Fruit fly (Drosophila melanogaster) whole organism, prepupa: Measurements from ENCODE around the gene CCHa2.

ENCODE experiments used
- CG10669 ChIP-seq: fragments of 200-800 bp; sonication (Bioruptor generic); optimal IDR thresholded peaks from 3 replicates; lab custom pipeline; 2018; ENCODE audit warnings: missing biosample characterization, mild to moderate bottlenecking, missing genetic modification characterization, moderate library complexity
- CG11294 ChIP-seq: fragments of 200-800 bp; sonication (Bioruptor generic); IDR thresholded peaks from 2 replicates; pipeline ENCODE4 v1.3.6; 2022; ENCODE audit warnings: missing biosample characterization, missing genetic modification characterization
- CG15336 ChIP-seq: fragments of 200-800 bp; sonication (Bioruptor generic); IDR thresholded peaks from 2 replicates; pipeline ENCODE4 v1.3.6; 2022; ENCODE audit warnings: missing biosample characterization, missing genetic modification characterization
- CG16779 ChIP-seq: fragments of 200-800 bp; sonication (Bioruptor generic); optimal IDR thresholded peaks from 3 replicates; lab custom pipeline; 2017; ENCODE audit warnings: missing biosample characterization, mild to moderate bottlenecking, missing genetic modification characterization
- CG3032 ChIP-seq: fragments of 200-800 bp; optimal IDR thresholded peaks from 2 replicates; lab custom pipeline; 2019; ENCODE audit warnings: missing biosample characterization, mild to moderate bottlenecking, missing genetic modification characterization, moderate library complexity
- CG31627 ChIP-seq: fragments of 200-800 bp; sonication (Bioruptor generic); optimal IDR thresholded peaks from 3 replicates; lab custom pipeline; 2016; ENCODE audit warnings: missing biosample characterization, missing genetic modification characterization
- CG32006 ChIP-seq: fragments of 200-800 bp; sonication (Bioruptor generic); optimal IDR thresholded peaks from 3 replicates; lab custom pipeline; 2017; ENCODE audit warnings: missing biosample characterization, mild to moderate bottlenecking, missing genetic modification characterization
- CG34406 ChIP-seq: fragments of 200-800 bp; sonication (Bioruptor generic); optimal IDR thresholded peaks from 3 replicates; lab custom pipeline; 2016; ENCODE audit warnings: missing biosample characterization, missing genetic modification characterization
- CG3919 ChIP-seq: fragments of 200-800 bp; sonication (Bioruptor generic); optimal IDR thresholded peaks from 3 replicates; lab custom pipeline; 2016; ENCODE audit warnings: missing biosample characterization, missing genetic modification characterization
- CG4318 ChIP-seq: fragments of 200-800 bp; sonication (Bioruptor generic); optimal IDR thresholded peaks from 3 replicates; lab custom pipeline; 2017; ENCODE audit warnings: missing biosample characterization, mild to moderate bottlenecking, missing genetic modification characterization
- CG6163 ChIP-seq: fragments of 200-800 bp; sonication (Bioruptor generic); IDR thresholded peaks from 3 replicates; pipeline ENCODE4 v1.3.6; 2022; ENCODE audit warnings: missing biosample characterization, missing genetic modification characterization
- CG6276 ChIP-seq: fragments of 200-800 bp; sonication (Bioruptor generic); optimal IDR thresholded peaks from 2 replicates; lab custom pipeline; 2017; ENCODE audit warnings: missing biosample characterization, mild to moderate bottlenecking, missing genetic modification characterization
- CG6808 ChIP-seq: fragments of 200-800 bp; sonication (Bioruptor generic); optimal IDR thresholded peaks from 3 replicates; lab custom pipeline; 2017; ENCODE audit warnings: missing biosample characterization, missing genetic modification characterization, mild to moderate bottlenecking, moderate library complexity, missing genetic modification reagents
- CG6854 ChIP-seq: fragments of 200-800 bp; sonication (Bioruptor generic); optimal IDR thresholded peaks from 2 replicates; lab custom pipeline; 2017; ENCODE audit warnings: missing biosample characterization, mild to moderate bottlenecking, missing genetic modification characterization
- CG7368 ChIP-seq: fragments of 200-800 bp; sonication (Bioruptor generic); optimal IDR thresholded peaks from 3 replicates; lab custom pipeline; 2016; ENCODE audit warnings: missing biosample characterization, missing genetic modification characterization
- CG8119 ChIP-seq: fragments of 200-800 bp; sonication (Bioruptor generic); IDR thresholded peaks from 3 replicates; pipeline ENCODE4 v1.3.6; 2022; ENCODE audit warnings: missing biosample characterization, missing genetic modification characterization
- CG8319 ChIP-seq: fragments of 200-800 bp; sonication (Bioruptor generic); optimal IDR thresholded peaks from 3 replicates; lab custom pipeline; 2016; ENCODE audit warnings: missing biosample characterization, missing genetic modification characterization
- CG8632 ChIP-seq: fragments of 200-800 bp; sonication (Bioruptor generic); optimal IDR thresholded peaks from 3 replicates; lab custom pipeline; 2016; ENCODE audit warnings: missing biosample characterization, missing genetic modification characterization
- CG9139 ChIP-seq: fragments of 200-800 bp; sonication (Bioruptor generic); optimal IDR thresholded peaks from 3 replicates; lab custom pipeline; 2017; ENCODE audit warnings: missing biosample characterization, mild to moderate bottlenecking, missing genetic modification characterization
- Eip78C ChIP-seq: fragments of 200-800 bp; sonication (Bioruptor generic); peaks from one replicate; lab custom pipeline; 2016; ENCODE audit warnings: missing biosample characterization, missing genetic modification characterization
- Eip93F ChIP-seq: fragments of 200-800 bp; sonication (Bioruptor generic); optimal IDR thresholded peaks from 2 replicates; lab custom pipeline; 2016; ENCODE audit warnings: missing biosample characterization, mild to moderate bottlenecking, missing genetic modification characterization
- Ets21C ChIP-seq: fragments of 200-800 bp; sonication (Bioruptor generic); optimal IDR thresholded peaks from 3 replicates; lab custom pipeline; 2016; ENCODE audit warnings: missing biosample characterization, missing genetic modification characterization
- Hr38 ChIP-seq: sonication (Bioruptor generic); optimal IDR thresholded peaks from 2 replicates; lab custom pipeline; 2016; ENCODE audit warnings: missing biosample characterization, missing genetic modification characterization
- Hr39 ChIP-seq: fragments of 200-800 bp; sonication (Bioruptor generic); optimal IDR thresholded peaks from 2 replicates; lab custom pipeline; 2016; ENCODE audit warnings: missing biosample characterization, missing genetic modification characterization
- Smox ChIP-seq: fragments of 200-800 bp; sonication (Bioruptor generic); optimal IDR thresholded peaks from 3 replicates; lab custom pipeline; 2016; ENCODE audit warnings: missing biosample characterization, missing genetic modification characterization
- Sox14 ChIP-seq: fragments of 200-800 bp; sonication (Bioruptor generic); optimal IDR thresholded peaks from 3 replicates; lab custom pipeline; 2016; ENCODE audit warnings: missing biosample characterization, missing genetic modification characterization
- Sox15 ChIP-seq: fragments of 200-800 bp; sonication (Bioruptor generic); optimal IDR thresholded peaks from 3 replicates; lab custom pipeline; 2016; ENCODE audit warnings: missing biosample characterization, missing genetic modification characterization
- achi ChIP-seq: fragments of 200-800 bp; sonication (Bioruptor generic); optimal IDR thresholded peaks from 3 replicates; lab custom pipeline; 2016; ENCODE audit warnings: missing biosample characterization, missing genetic modification characterization
- acj6 ChIP-seq: fragments of 200-800 bp; sonication (Bioruptor generic); optimal IDR thresholded peaks from 3 replicates; lab custom pipeline; 2016; ENCODE audit warnings: missing biosample characterization, missing genetic modification characterization
- dac ChIP-seq: fragments of 200-800 bp; sonication (Bioruptor generic); optimal IDR thresholded peaks from 2 replicates; lab custom pipeline; 2017; ENCODE audit warnings: missing biosample characterization, mild to moderate bottlenecking, missing genetic modification characterization
- dsx ChIP-seq: fragments of 200-800 bp; optimal IDR thresholded peaks from 3 replicates; lab custom pipeline; 2019; ENCODE audit warnings: missing biosample characterization, mild to moderate bottlenecking, missing genetic modification characterization, moderate library complexity; ENCODE audit not compliant: poor library complexity, severe bottlenecking
- eg ChIP-seq: fragments of 200-800 bp; sonication (Bioruptor generic); IDR thresholded peaks from 3 replicates; pipeline ENCODE4 v1.3.6; 2022; ENCODE audit warnings: missing biosample characterization, missing genetic modification characterization
- esn ChIP-seq: fragments of 200-800 bp; sonication (Bioruptor generic); optimal IDR thresholded peaks from 2 replicates; lab custom pipeline; 2016; ENCODE audit warnings: missing biosample characterization, mild to moderate bottlenecking, missing genetic modification characterization, moderate library complexity
- fd85E ChIP-seq: fragments of 200-800 bp; sonication (Bioruptor generic); optimal IDR thresholded peaks from 3 replicates; lab custom pipeline; 2016; ENCODE audit warnings: missing biosample characterization, missing genetic modification characterization
- net ChIP-seq: fragments of 200-800 bp; sonication (Bioruptor generic); optimal IDR thresholded peaks from 3 replicates; lab custom pipeline; 2016; ENCODE audit warnings: missing biosample characterization, missing genetic modification characterization
- pdm3 ChIP-seq: fragments of 200-800 bp; sonication (Bioruptor generic); optimal IDR thresholded peaks from 3 replicates; lab custom pipeline; 2016; ENCODE audit warnings: missing biosample characterization, missing genetic modification characterization
- salr ChIP-seq, 2 experiments: fragments of 200-800 bp; sonication (Bioruptor generic); optimal IDR thresholded peaks; 3 replicates each; lab custom pipeline; 2016 to 2018; ENCODE audit warnings: missing biosample characterization in 2 of 2, missing genetic modification characterization in 2 of 2, mild to moderate bottlenecking in 1 of 2
- spab ChIP-seq: fragments of 200-800 bp; sonication (Bioruptor generic); optimal IDR thresholded peaks from 2 replicates; lab custom pipeline; 2017; ENCODE audit warnings: missing biosample characterization, mild to moderate bottlenecking, missing genetic modification characterization, missing genetic modification reagents
- ss ChIP-seq, 2 experiments: fragments of 200-800 bp; sonication (Bioruptor generic); optimal IDR thresholded peaks; 2 replicates in 1 of 2; 3 replicates in 1 of 2; lab custom pipeline; 2017 to 2018; ENCODE audit warnings: mild to moderate bottlenecking in 2 of 2, missing biosample characterization in 2 of 2, missing genetic modification characterization in 2 of 2, moderate library complexity in 1 of 2
- topi ChIP-seq: fragments of 200-800 bp; sonication (Bioruptor generic); optimal IDR thresholded peaks from 3 replicates; lab custom pipeline; 2016; ENCODE audit warnings: missing biosample characterization, missing genetic modification characterization

CCHa2 gene

DNA sequence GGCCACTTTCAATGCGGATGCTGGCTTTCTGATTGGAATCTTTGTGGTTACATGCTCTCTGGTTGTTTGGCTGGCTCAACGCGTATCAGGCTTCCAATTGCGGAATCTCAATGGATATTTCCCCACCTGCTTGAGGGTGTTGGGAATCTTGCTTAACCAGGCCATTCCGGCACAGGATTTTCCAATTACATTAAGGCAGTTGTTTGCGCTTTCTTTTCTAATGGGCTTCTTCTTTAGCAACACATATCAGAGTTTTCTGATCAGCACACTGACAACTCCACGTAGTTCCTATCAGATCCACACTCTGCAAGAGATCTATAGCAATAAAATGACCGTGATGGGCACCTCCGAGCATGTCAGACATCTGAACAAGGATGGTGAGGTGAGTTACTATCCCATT is 27.2 kb upstream of the CCHa2 start:
- TF ChIP-seq CG32006 (GFP tag; lab: Kevin White, UChicago) = no peak
- TF ChIP-seq CG3919 (GFP tag; lab: Kevin White, UChicago) = no peak
- no peak for TF ChIP-seq spab (GFP tag; lab: Kevin White, UChicago)
- no peak for TF ChIP-seq fd85E (GFP tag; lab: Kevin White, UChicago)
- TF ChIP-seq topi = no peak
- TF ChIP-seq CG31627 (GFP tag; lab: Kevin White, UChicago) = no peak
- TF ChIP-seq CG6854 = no peak
- TF ChIP-seq acj6 (GFP tag; lab: Kevin White, UChicago) = no peak
- TF ChIP-seq CG7368 (GFP tag; lab: Kevin White, UChicago) = no peak
- no peak for TF ChIP-seq Hr39 (GFP tag; lab: Kevin White, UChicago)
- TF ChIP-seq CG9139 (GFP tag; lab: Kevin White, UChicago) = no peak
- TF ChIP-seq CG34406 (GFP tag; lab: Kevin White, UChicago) = no peak
- no peak for TF ChIP-seq achi (GFP tag; lab: Kevin White, UChicago)

DNA sequence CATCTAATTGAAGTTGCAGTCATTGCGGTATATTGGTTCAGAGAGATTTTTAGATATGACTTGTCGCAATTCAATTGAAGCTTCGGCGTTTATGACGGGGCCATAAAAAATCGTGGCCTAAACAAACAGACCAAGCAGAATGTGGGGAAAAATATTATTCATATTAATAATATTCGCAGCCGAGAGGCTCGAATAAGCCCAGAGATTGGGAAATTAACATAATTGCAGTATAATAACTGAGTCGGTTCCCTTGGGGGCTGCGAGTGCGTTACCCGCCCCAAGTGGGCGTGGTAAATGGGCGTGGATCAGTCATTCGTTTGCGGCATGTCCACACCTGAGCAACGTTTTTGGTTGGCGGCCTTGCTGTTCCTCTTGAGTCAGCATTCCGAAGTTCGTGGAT is 25.0 kb upstream of the CCHa2 start, which contains the start of gene Ir87a:
Gene Ir87a, plus strand, starts transcription at position 301 of the 400 bp plus-strand sequence.
- TF ChIP-seq eg (no peak), Sox15 (GFP tag; lab: Kevin White, UChicago) (no peak), esn (GFP tag; lab: Kevin White, UChicago) (no peak), CG32006 (GFP tag; lab: Kevin White, UChicago) (no peak)

- TF ChIP-seq dac (GFP tag; lab: Kevin White, UChicago) (no peak), CG15336 (peak; percentile 57), topi (no peak), esn (GFP tag; lab: Kevin White, UChicago) (no peak), Ets21C (GFP tag; lab: Kevin White, UChicago) (no peak), acj6 (GFP tag; lab: Kevin White, UChicago) (no peak), CG6276 (peak; percentile 10), Eip93F (GFP tag; lab: Kevin White, UChicago) (no peak), CG6854 (no peak), CG31627 (GFP tag; lab: Kevin White, UChicago) (no peak), CG11294 (GFP tag; lab: Robert Waterston, UW) (no peak), CG32006 (GFP tag; lab: Kevin White, UChicago) (peak; percentile 59), CG16779 (no peak), salr (GFP tag; optimal IDR thresholded peaks at IDR 0.05; lab: Kevin White, UChicago) (no peak), Eip78C (GFP tag; lab: Kevin White, UChicago) (peak; percentile 34), CG7368 (GFP tag; lab: Kevin White, UChicago) (no peak), spab (GFP tag; lab: Kevin White, UChicago) (no peak), CG4318 (GFP tag; lab: Kevin White, UChicago) (no peak), net (no peak), CG8119 (GFP tag; lab: Robert Waterston, UW) (peak; percentile 52; the same call in 2 of the 3 replicates), ss (GFP tag; optimal IDR thresholded peaks at IDR 0.05; lab: Kevin White, UChicago) (no peak), Sox14 (GFP tag; lab: Kevin White, UChicago) (no peak)
Measured at dm6 chr3R:13417067-13417595, 22.1 kb upstream of the CCHa2 start.

- TF ChIP-seq CG8119 (GFP tag; lab: Robert Waterston, UW) (0 out of 3 replicates have a peak, but pooled peaks have one; percentile 19), eg (0 out of 3 replicates have a peak, but pooled peaks have one; percentile 9), CG3032 (tag; lab: Kevin White, UChicago) (no peak)
- TF ChIP-seq, all 60 proteins: peak for 2
Measured at dm6 chr3R:13415186-13415585, 20.2 kb upstream of the CCHa2 start, which contains the start of gene yellow-e. Gene yellow-e (minus strand): TSS chr3R:13415286.

dm6 chr3R:13412704-13413103 is 17.7 kb upstream of the CCHa2 start:
- TF ChIP-seq dsx = no peak
- no peak for TF ChIP-seq CG6808 (GFP tag; lab: Kevin White, UChicago)
- no peak for TF ChIP-seq salr (GFP tag; optimal IDR thresholded peaks at IDR 0.05; lab: Kevin White, UChicago)
- no peak for TF ChIP-seq CG31627 (GFP tag; lab: Kevin White, UChicago)
- no peak for TF ChIP-seq CG10669 (GFP tag; lab: Kevin White, UChicago)
- TF ChIP-seq CG32006 (GFP tag; lab: Kevin White, UChicago) = peak; percentile 67
- TF ChIP-seq fd85E (GFP tag; lab: Kevin White, UChicago) = no peak
- no peak for TF ChIP-seq CG8632 (GFP tag; lab: Kevin White, UChicago)
- TF ChIP-seq Smox (GFP tag; lab: Kevin White, UChicago) = no peak
- peak; percentile 50 for TF ChIP-seq CG6276
- TF ChIP-seq CG8119 (GFP tag; lab: Robert Waterston, UW) = 0 out of 3 replicates have a peak, but pooled peaks have one; percentile 43
- peak; percentile 7 for TF ChIP-seq pdm3 (GFP tag; lab: Kevin White, UChicago)
- no peak for TF ChIP-seq CG8319 (GFP tag; lab: Kevin White, UChicago)
- TF ChIP-seq Sox15 (GFP tag; lab: Kevin White, UChicago) = no peak
- peak; percentile 51; the same call in 2 of the 3 replicates for TF ChIP-seq eg
- no peak for TF ChIP-seq CG9139 (GFP tag; lab: Kevin White, UChicago)
- TF ChIP-seq achi (GFP tag; lab: Kevin White, UChicago) = no peak
- no peak for TF ChIP-seq CG6163 (GFP tag; lab: Robert Waterston, UW)
- no peak for TF ChIP-seq Hr38 (GFP tag; lab: Kevin White, UChicago)
- TF ChIP-seq net = no peak
- no peak for TF ChIP-seq CG3032 (tag; lab: Kevin White, UChicago)
